Worm (Caenorhabditis elegans): Measurements from ENCODE around the gene ZK1010.10.

ce11 chrIII:12990997-12991396 lies 11.2 kb upstream of the ZK1010.10 start, which contains the start of gene ZK1010.12:
- TF ChIP-seq dao-5 (tag; optimal IDR thresholded peaks at IDR 0.05) (no peak), W03F9.2 (tag; optimal IDR thresholded peaks at IDR 0.05) (no peak), him-1 (tag; optimal IDR thresholded peaks at IDR 0.05) (no peak)
